Worm (Caenorhabditis elegans) whole organism, early embryonic: ENCODE results near the gene F25D1.8.

Experiments used
- B0310.2 ChIP-seq: sonication (generic microtip); optimal IDR thresholded peaks from 2 replicates; lab custom pipeline; 2016; ENCODE audit warnings: mild to moderate bottlenecking, missing genetic modification characterization, missing compliant biosample characterization
- aly-1 ChIP-seq: sonication (generic microtip); optimal IDR thresholded peaks from 2 replicates; lab custom pipeline; 2016; ENCODE audit warnings: missing genetic modification characterization, missing compliant biosample characterization
- ama-1 ChIP-seq: fragments of 150-350 bp; optimal IDR thresholded peaks from 2 replicates; lab custom pipeline; 2014
- ceh-13 ChIP-seq: fragments of 200-800 bp; sonication (Bioruptor generic); optimal IDR thresholded peaks from 2 replicates; lab custom pipeline; 2018; ENCODE audit warnings: mild to moderate bottlenecking, missing genetic modification characterization, missing compliant biosample characterization
- ceh-36 ChIP-seq: sonication (generic microtip); optimal IDR thresholded peaks from 2 replicates; lab custom pipeline; 2016; ENCODE audit warnings: missing genetic modification characterization, inconsistent platforms, missing compliant biosample characterization
- ets-7 ChIP-seq: sonication (generic microtip); optimal IDR thresholded peaks from 2 replicates; lab custom pipeline; 2016; ENCODE audit warnings: missing genotype, missing genetic modification characterization, missing compliant biosample characterization
- flt-1 ChIP-seq: fragments of 200-800 bp; sonication (Bioruptor generic); IDR thresholded peaks from 2 replicates; pipeline ENCODE4 v1.3.6; 2022; ENCODE audit warnings: missing genetic modification characterization, missing compliant biosample characterization
- hmbx-1 ChIP-seq: sonication (generic microtip); optimal IDR thresholded peaks from 2 replicates; lab custom pipeline; 2016; ENCODE audit warnings: mild to moderate bottlenecking, missing genetic modification characterization, missing compliant biosample characterization
- hmg-4 ChIP-seq: fragments of 200-800 bp; sonication (Bioruptor generic); optimal IDR thresholded peaks from 2 replicates; lab custom pipeline; 2018; ENCODE audit warnings: mild to moderate bottlenecking, missing genetic modification characterization, missing compliant biosample characterization
- hnd-1 ChIP-seq: sonication (generic microtip); optimal IDR thresholded peaks from 2 replicates; lab custom pipeline; 2016; ENCODE audit warnings: missing genetic modification characterization, missing compliant biosample characterization
- pes-1 ChIP-seq: fragments of 200-800 bp; sonication (Bioruptor generic); IDR thresholded peaks from 2 replicates; pipeline ENCODE4 v1.3.6; 2022; ENCODE audit warnings: missing genetic modification reagents, missing genetic modification characterization, missing compliant biosample characterization
- tbx-37 ChIP-seq: fragments of 200-800 bp; sonication (Bioruptor generic); conservative IDR thresholded peaks from 2 replicates; pipeline ENCODE4 v1.3.6; 2022; ENCODE audit warnings: missing genetic modification reagents, missing genetic modification characterization, missing compliant biosample characterization
- tra-4 ChIP-seq: sonication (generic microtip); optimal IDR thresholded peaks from 2 replicates; lab custom pipeline; 2017; ENCODE audit warnings: missing genetic modification characterization, missing compliant biosample characterization

DNA sequence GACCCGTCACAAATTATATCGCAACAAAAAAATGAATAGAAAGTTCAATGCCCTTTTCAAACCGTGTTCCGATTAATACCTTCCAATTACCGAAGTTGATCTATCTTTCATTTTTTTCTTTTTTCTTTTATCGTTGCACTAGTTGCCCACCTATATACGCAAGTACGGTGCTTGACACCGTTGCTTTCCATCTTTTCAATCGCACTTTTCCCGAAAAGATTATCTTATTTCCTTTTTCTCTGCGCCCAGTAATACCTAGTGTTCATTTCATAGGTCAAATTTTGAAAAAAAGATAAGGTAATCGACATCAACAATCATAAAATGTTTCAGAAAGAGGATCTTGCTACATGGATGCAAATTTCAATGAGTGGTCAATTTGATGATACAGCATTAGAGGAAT, 9.6 kb upstream of the F25D1.8 start:
- TF ChIP-seq tbx-37 (GFP tag; lab: Robert Waterston, UW), result no peak
- TF ChIP-seq tra-4 (tag; lab: Kevin White, UChicago), result no peak
- no peak for TF ChIP-seq ceh-36
- TF ChIP-seq hmg-4, result no peak
- TF ChIP-seq B0310.2 (tag; lab: Kevin White, UChicago), result no peak
- no peak for TF ChIP-seq aly-1 (tag; lab: Kevin White, UChicago)
- TF ChIP-seq hmbx-1, result no peak
- no peak for TF ChIP-seq flt-1 (GFP tag; lab: Robert Waterston, UW)
- no peak for TF ChIP-seq ceh-13 (GFP tag; lab: Kevin White, UChicago)
- no peak for TF ChIP-seq ama-1 (lab: Kevin White, UChicago)
- TF ChIP-seq pes-1 (GFP tag; lab: Robert Waterston, UW), result no peak
- no peak for TF ChIP-seq ets-7 (tag; lab: Kevin White, UChicago)
- TF ChIP-seq hnd-1 (tag; lab: Kevin White, UChicago), result no peak
